Worm (Caenorhabditis elegans) whole organism, dauer: ENCODE data around the gene ace-4.

Experiments used
- unc-62 ChIP-seq: sonication (generic microtip); optimal IDR thresholded peaks from 2 replicates; lab custom pipeline; 2017; ENCODE audit warnings: missing biosample characterization, missing genetic modification reagents, missing genetic modification characterization

The ace-4 gene

DNA sequence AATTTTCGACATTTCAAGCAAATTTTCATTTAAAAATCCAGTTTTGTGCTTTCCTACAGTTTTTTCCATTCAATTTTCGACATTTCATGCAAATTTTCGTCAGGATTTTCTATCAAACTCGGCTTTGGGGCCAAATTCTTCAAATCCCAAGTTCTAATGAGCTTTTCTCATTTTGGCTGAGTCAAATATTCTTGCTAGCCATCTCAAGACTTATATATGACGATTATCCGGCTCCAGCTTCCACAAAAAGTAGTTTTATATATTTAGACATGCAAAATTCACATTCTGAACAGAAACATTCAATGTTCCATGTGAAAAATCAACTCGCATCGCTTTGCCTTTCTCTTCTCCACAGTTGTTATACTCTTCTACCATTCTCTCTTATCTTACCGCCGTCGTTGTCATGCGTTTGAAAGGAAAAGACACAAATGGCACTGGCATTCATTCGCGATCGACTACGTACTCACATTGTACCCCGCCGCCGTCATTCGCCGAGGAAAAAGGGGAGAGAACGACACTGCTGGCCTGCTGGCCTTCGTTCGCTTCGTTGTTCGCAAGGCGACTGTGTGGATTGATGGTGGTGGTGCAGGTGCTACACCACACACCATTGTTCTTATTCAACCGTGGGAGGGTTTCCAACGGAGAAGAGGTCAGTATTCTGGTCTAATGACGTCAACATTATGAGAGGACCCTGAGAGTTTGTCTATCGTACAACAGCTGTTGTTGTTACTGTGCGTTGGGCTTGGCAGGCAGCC, 50.1 kb downstream of the ace-4 start:
- no peak for TF ChIP-seq unc-62

- no peak for TF ChIP-seq unc-62
Observed at ce11 chrII:14249489-14249888, 51.6 kb downstream of the ace-4 start.

ce11 chrII:14250147-14250965, 52.5 kb downstream of the ace-4 start, which contains the start of gene hmg-1.1:
Gene hmg-1.1 (plus strand): TSS chrII:14250695.
- no peak for TF ChIP-seq unc-62

DNA sequence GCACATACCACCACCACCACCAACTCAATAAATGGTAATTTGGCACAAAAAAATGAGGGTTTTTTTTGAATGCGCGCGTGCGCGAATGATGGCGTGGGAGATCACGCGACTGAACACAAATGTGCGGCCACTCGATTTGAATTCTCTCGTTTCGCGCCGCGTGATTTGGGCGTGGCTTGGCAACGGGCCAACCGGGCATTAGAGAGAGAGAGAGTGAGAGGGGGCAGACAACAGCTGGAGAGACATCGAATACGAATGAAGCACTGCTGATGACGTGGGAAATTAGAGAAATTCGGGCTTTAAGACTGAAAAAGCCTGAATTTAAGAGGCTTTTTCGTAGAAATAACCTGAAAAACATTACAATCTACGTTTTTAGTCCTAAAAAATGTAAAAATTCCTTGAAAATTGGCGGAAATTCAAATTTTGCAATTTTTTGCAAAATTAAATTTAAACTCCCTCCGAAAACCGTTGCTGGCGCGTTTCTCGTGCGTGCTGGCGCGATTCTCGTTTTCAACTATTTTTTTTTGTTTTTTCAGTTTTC, 53.6 kb downstream of the ace-4 start:
- no peak for TF ChIP-seq unc-62

DNA sequence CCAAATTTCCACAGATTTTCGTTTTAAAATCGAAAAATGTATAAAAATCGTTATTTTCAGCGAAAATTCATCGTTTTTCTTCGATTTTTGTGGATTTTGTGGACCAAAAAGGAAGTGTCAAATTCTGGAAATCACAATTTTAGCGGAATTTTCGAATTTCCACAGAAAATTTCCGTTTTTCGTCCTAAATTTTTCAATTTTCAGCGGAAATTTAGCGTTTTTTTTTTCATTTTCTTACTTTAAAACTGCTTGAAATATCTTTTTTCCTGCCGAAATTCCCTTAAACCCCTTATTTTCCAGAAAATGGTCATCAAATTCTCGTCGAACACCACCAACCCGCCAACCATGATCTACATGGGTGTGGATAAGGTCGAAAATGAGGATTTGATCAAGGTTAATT, 54.2 kb downstream of the ace-4 start, which contains the start of gene Y54G11A.2:
Gene Y54G11A.2, plus strand, starts transcription at position 301 of the 400 bp plus-strand sequence.
- no peak for TF ChIP-seq unc-62
